Worm (Caenorhabditis elegans) whole organism, L4 larva: Measurements from ENCODE around the gene sre-33.

Experiments used
- F37D6.2 ChIP-seq: sonication (generic microtip); optimal IDR thresholded peaks from 2 replicates; lab custom pipeline; 2016; ENCODE audit warnings: mild to moderate bottlenecking, missing genetic modification characterization, missing compliant biosample characterization
- Y48G9A.11 ChIP-seq: fragments of 200-800 bp; sonication (Bioruptor generic); IDR thresholded peaks from 2 replicates; pipeline ENCODE4 v1.3.6; 2022; ENCODE audit warnings: missing genetic modification reagents, missing genetic modification characterization, missing compliant biosample characterization
- Y5F2A.4 ChIP-seq: fragments of 200-800 bp; sonication (Bioruptor generic); optimal IDR thresholded peaks from 2 replicates; lab custom pipeline; 2018; ENCODE audit warnings: mild to moderate bottlenecking, missing genetic modification characterization, missing compliant biosample characterization
- aly-2 ChIP-seq: sonication (generic microtip); optimal IDR thresholded peaks from 2 replicates; lab custom pipeline; 2018; ENCODE audit warnings: missing biosample characterization, missing genetic modification characterization
- ama-1 ChIP-seq: fragments of 150-350 bp; optimal IDR thresholded peaks from 2 replicates; lab custom pipeline; 2014; ENCODE audit warnings: inconsistent platforms, mixed read lengths
- ceh-28 ChIP-seq: fragments of 150-350 bp; optimal IDR thresholded peaks from 2 replicates; lab custom pipeline; 2014; ENCODE audit warnings: missing biosample characterization, missing genetic modification reagents, missing genetic modification characterization
- ceh-32 ChIP-seq: sonication (generic microtip); optimal IDR thresholded peaks from 2 replicates; lab custom pipeline; 2016; ENCODE audit warnings: mild to moderate bottlenecking, missing genetic modification characterization, missing compliant biosample characterization; ENCODE audit not compliant: poor library complexity
- ceh-44 ChIP-seq: fragments of 200-800 bp; sonication (Bioruptor generic); IDR thresholded peaks from 2 replicates; pipeline ENCODE4 v1.3.6; 2022; ENCODE audit warnings: missing genetic modification reagents, missing genetic modification characterization, missing compliant biosample characterization
- ceh-82 ChIP-seq: sonication (generic microtip); optimal IDR thresholded peaks from 2 replicates; lab custom pipeline; 2017; ENCODE audit warnings: missing biosample characterization, missing genetic modification characterization
- ctbp-1 ChIP-seq: fragments of 200-800 bp; sonication (Bioruptor generic); IDR thresholded peaks from 2 replicates; pipeline ENCODE4 v1.3.6; 2022; ENCODE audit warnings: missing genetic modification reagents, missing genetic modification characterization, missing compliant biosample characterization
- daf-12 ChIP-seq: fragments of 150-350 bp; optimal IDR thresholded peaks from 2 replicates; lab custom pipeline; 2014; ENCODE audit warnings: missing biosample characterization, missing genetic modification reagents, missing genetic modification characterization
- dmd-6 ChIP-seq: fragments of 200-800 bp; sonication (Bioruptor generic); IDR thresholded peaks from 2 replicates; pipeline ENCODE4 v1.3.6; 2022; ENCODE audit warnings: missing genetic modification reagents, missing genetic modification characterization, missing compliant biosample characterization
- dpl-1 ChIP-seq: fragments of 150-350 bp; optimal IDR thresholded peaks from 2 replicates; lab custom pipeline; 2014; ENCODE audit warnings: missing biosample characterization, missing genetic modification reagents, missing genetic modification characterization
- duxl-1 ChIP-seq: sonication (generic microtip); optimal IDR thresholded peaks from 2 replicates; lab custom pipeline; 2016; ENCODE audit warnings: mild to moderate bottlenecking, missing genetic modification characterization, moderate library complexity, missing compliant biosample characterization; ENCODE audit not compliant: poor library complexity
- egl-27 ChIP-seq: sonication (generic microtip); optimal IDR thresholded peaks from 3 replicates; lab custom pipeline; 2017; ENCODE audit warnings: missing biosample characterization, missing genetic modification reagents, missing genetic modification characterization
- egl-43 ChIP-seq: fragments of 200-800 bp; sonication (Bioruptor generic); IDR thresholded peaks from 2 replicates; pipeline ENCODE4 v1.3.6; 2022; ENCODE audit warnings: missing genetic modification reagents, missing genetic modification characterization, missing compliant biosample characterization
- gei-8 ChIP-seq: fragments of 200-800 bp; sonication (Bioruptor generic); optimal IDR thresholded peaks from 2 replicates; lab custom pipeline; 2018; ENCODE audit warnings: mild to moderate bottlenecking, missing genetic modification characterization, missing compliant biosample characterization
- hif-1 ChIP-seq, 2 experiments: sonication (generic microtip); optimal IDR thresholded peaks; 2 replicates each; lab custom pipeline; 2016 to 2017; ENCODE audit warnings: missing compliant biosample characterization in 2 of 2, missing genetic modification characterization in 2 of 2, missing genetic modification reagents in 2 of 2, missing genotype in 2 of 2, mild to moderate bottlenecking in 1 of 2
- hlh-11 ChIP-seq: fragments of 200-800 bp; sonication (Bioruptor generic); optimal IDR thresholded peaks from 2 replicates; lab custom pipeline; 2018; ENCODE audit warnings: mild to moderate bottlenecking, missing genetic modification characterization, missing compliant biosample characterization
- lin-1 ChIP-seq: fragments of 200-800 bp; sonication (Bioruptor generic); IDR thresholded peaks from 2 replicates; pipeline ENCODE4 v1.3.6; 2022; ENCODE audit warnings: missing genetic modification reagents, missing genetic modification characterization, missing compliant biosample characterization
- lin-13 ChIP-seq: fragments of 150-350 bp; optimal IDR thresholded peaks from 2 replicates; lab custom pipeline; 2014; ENCODE audit warnings: missing biosample characterization, missing genetic modification reagents, missing genetic modification characterization
- lsy-2 ChIP-seq, 2 experiments: fragments of 150-350 bp in 1 of 2; sonication (generic microtip) in 1 of 2; optimal IDR thresholded peaks; 2 replicates each; lab custom pipeline; 2014 to 2017; ENCODE audit warnings: missing biosample characterization in 2 of 2, missing genetic modification characterization in 2 of 2
- madf-5 ChIP-seq, 2 experiments: fragments of 200-800 bp; sonication (Bioruptor generic); IDR thresholded peaks; 2 replicates each; pipeline ENCODE4 v1.3.6; 2022; ENCODE audit warnings: missing compliant biosample characterization in 2 of 2, missing genetic modification characterization in 2 of 2
- mdl-1 ChIP-seq, 2 experiments: fragments of 150-350 bp in 1 of 2; sonication (generic microtip) in 1 of 2; optimal IDR thresholded peaks; 2 replicates each; lab custom pipeline; 2014 to 2017; ENCODE audit warnings: missing biosample characterization in 2 of 2, missing genetic modification characterization in 2 of 2
- mdt-29 ChIP-seq: fragments of 200-800 bp; sonication (Bioruptor generic); IDR thresholded peaks from 2 replicates; pipeline ENCODE4 v1.3.6; 2022; ENCODE audit warnings: missing genetic modification reagents, missing genetic modification characterization, missing compliant biosample characterization
- mep-1 ChIP-seq: fragments of 150-350 bp; sonication (generic microtip); optimal IDR thresholded peaks from 3 replicates; lab custom pipeline; 2014; ENCODE audit warnings: missing biosample characterization, missing genetic modification characterization
- mes-2 ChIP-seq: sonication (generic microtip); optimal IDR thresholded peaks from 2 replicates; lab custom pipeline; 2016; ENCODE audit warnings: missing genotype, mild to moderate bottlenecking, missing genetic modification characterization, missing compliant biosample characterization; ENCODE audit not compliant: poor library complexity, severe bottlenecking
- mxl-2 ChIP-seq: fragments of 200-800 bp; sonication (Bioruptor generic); conservative IDR thresholded peaks from 2 replicates; pipeline ENCODE4 v1.3.6; 2022; ENCODE audit warnings: missing genetic modification reagents, missing genetic modification characterization, missing compliant biosample characterization
- mxl-3 ChIP-seq: fragments of 200-800 bp; sonication (Bioruptor generic); optimal IDR thresholded peaks from 2 replicates; lab custom pipeline; 2018; ENCODE audit warnings: mild to moderate bottlenecking, missing genetic modification characterization, missing compliant biosample characterization
- nhr-28 ChIP-seq: fragments of 150-350 bp; optimal IDR thresholded peaks from 2 replicates; lab custom pipeline; 2014; ENCODE audit warnings: missing biosample characterization, missing genetic modification characterization
- nhr-48 ChIP-seq: sonication (generic microtip); optimal IDR thresholded peaks from 2 replicates; lab custom pipeline; 2016; ENCODE audit warnings: mild to moderate bottlenecking, missing genetic modification characterization, missing compliant biosample characterization
- nhr-76 ChIP-seq: fragments of 150-350 bp; optimal IDR thresholded peaks from 2 replicates; lab custom pipeline; 2014; ENCODE audit warnings: missing biosample characterization, missing genetic modification characterization
- pha-4 ChIP-seq, 2 experiments: fragments of 150-350 bp in 1 of 2; fragments of 200-800 bp in 1 of 2; sonication (Bioruptor generic) in 1 of 2; IDR thresholded peaks in 1 of 2; optimal IDR thresholded peaks in 1 of 2; 2 replicates each; pipeline versions ENCODE4 v1.3.6 to Lab custom; 2014 to 2022; ENCODE audit warnings: missing genetic modification characterization in 2 of 2, missing genetic modification reagents in 2 of 2, missing biosample characterization in 1 of 2, missing compliant biosample characterization in 1 of 2
- pqm-1 ChIP-seq: sonication (generic microtip); optimal IDR thresholded peaks from 2 replicates; lab custom pipeline; 2017; ENCODE audit warnings: missing biosample characterization, missing genetic modification characterization
- saeg-2 ChIP-seq: fragments of 200-800 bp; sonication (Bioruptor generic); IDR thresholded peaks from 2 replicates; pipeline ENCODE4 v1.3.6; 2022; ENCODE audit warnings: missing genetic modification reagents, missing genetic modification characterization, missing compliant biosample characterization
- sdz-12 ChIP-seq: fragments of 200-800 bp; sonication (Bioruptor generic); optimal IDR thresholded peaks from 2 replicates; lab custom pipeline; 2018; ENCODE audit warnings: mild to moderate bottlenecking, missing genetic modification characterization, missing compliant biosample characterization
- set-16 ChIP-seq: fragments of 200-800 bp; sonication (Bioruptor generic); IDR thresholded peaks from 2 replicates; pipeline ENCODE4 v1.3.6; 2022; ENCODE audit warnings: missing genetic modification reagents, missing genetic modification characterization, missing compliant biosample characterization
- skn-1 ChIP-seq: fragments of 150-350 bp; optimal IDR thresholded peaks from 2 replicates; lab custom pipeline; 2014; ENCODE audit warnings: missing biosample characterization, missing genetic modification characterization
- spr-3 ChIP-seq: fragments of 200-800 bp; sonication (Bioruptor generic); optimal IDR thresholded peaks from 2 replicates; lab custom pipeline; 2018; ENCODE audit warnings: mild to moderate bottlenecking, missing genetic modification characterization, missing compliant biosample characterization
- unc-130 ChIP-seq: sonication (generic microtip); optimal IDR thresholded peaks from 2 replicates; lab custom pipeline; 2016; ENCODE audit warnings: missing genetic modification reagents, missing genetic modification characterization, missing compliant biosample characterization
- vab-7 ChIP-seq: fragments of 200-800 bp; sonication (Bioruptor generic); IDR thresholded peaks from 2 replicates; pipeline ENCODE4 v1.3.6; 2022; ENCODE audit warnings: missing genetic modification reagents, missing genetic modification characterization, missing compliant biosample characterization
- zfp-2 ChIP-seq: sonication (generic microtip); optimal IDR thresholded peaks from 2 replicates; lab custom pipeline; 2016; ENCODE audit warnings: mild to moderate bottlenecking, missing genetic modification characterization, missing compliant biosample characterization
- ztf-7 ChIP-seq: fragments of 150-350 bp; optimal IDR thresholded peaks from 2 replicates; lab custom pipeline; 2014; ENCODE audit warnings: missing biosample characterization, missing genetic modification characterization

sre-33 gene

ce11 chrII:12489903-12490302 lies 36.8 kb downstream of the sre-33 start, which contains the start of gene T21B4.15:
Gene T21B4.15, plus strand, starts transcription at chrII:12490203.
- TF ChIP-seq nhr-28 (tag; lab: Kevin White, UChicago) (no peak), hif-1 (tag; optimal IDR thresholded peaks at IDR 0.05; lab: Kevin White, UChicago) (no peak), sdz-12 (GFP tag; lab: Kevin White, UChicago) (no peak), egl-43 (GFP tag; lab: Robert Waterston, UW) (no peak), skn-1 (tag; lab: Kevin White, UChicago) (no peak), dmd-6 (GFP tag; lab: Robert Waterston, UW) (no peak), mes-2 (no peak), lsy-2 (tag; optimal IDR thresholded peaks at IDR 0.05; lab: Kevin White, UChicago) (no peak), aly-2 (tag; lab: Kevin White, UChicago) (no peak), gei-8 (no peak), ceh-28 (tag; lab: Kevin White, UChicago) (no peak), ceh-32 (tag; lab: Kevin White, UChicago) (no peak), mxl-2 (GFP tag; lab: Robert Waterston, UW) (no peak), ceh-44 (GFP tag; lab: Robert Waterston, UW) (no peak)

ce11 chrII:12491936-12492335 lies 38.8 kb downstream of the sre-33 start, which contains the start of gene srz-6:
Gene srz-6, plus strand, starts transcription at chrII:12492236.
- TF ChIP-seq lin-13 (GFP tag; lab: Kevin White, UChicago), result no peak
- no peak for TF ChIP-seq saeg-2 (GFP tag; lab: Robert Waterston, UW)
- no peak for TF ChIP-seq unc-130 (GFP tag; lab: Kevin White, UChicago)
- TF ChIP-seq mdt-29, result no peak
- TF ChIP-seq nhr-48, result no peak
- TF ChIP-seq lin-1 (GFP tag; lab: Robert Waterston, UW), result no peak
- no peak for TF ChIP-seq F37D6.2
- TF ChIP-seq set-16 (GFP tag; lab: Robert Waterston, UW), result no peak
- no peak for TF ChIP-seq Y48G9A.11 (GFP tag; lab: Robert Waterston, UW)
- TF ChIP-seq, all 104 proteins: peak for 0

ce11 chrII:12494067-12494477 lies 41.0 kb downstream of the sre-33 start:
- TF ChIP-seq set-16 (GFP tag; lab: Robert Waterston, UW) (peak; percentile 98), duxl-1 (no peak), Y5F2A.4 (GFP tag; lab: Kevin White, UChicago) (no peak), ctbp-1 (GFP tag; lab: Robert Waterston, UW) (no peak), pha-4 (GFP tag; IDR thresholded peaks at IDR 0.05; lab: Robert Waterston, UW) (0 out of 2 replicates have a peak, but pooled peaks have one; percentile 49), pha-4 (tag; optimal IDR thresholded peaks at IDR 0.05; lab: Kevin White, UChicago) (no peak), daf-12 (tag; lab: Kevin White, UChicago) (no peak), ceh-82 (tag; lab: Kevin White, UChicago) (no peak), mxl-3 (GFP tag; lab: Kevin White, UChicago) (no peak), hlh-11 (tag; lab: Kevin White, UChicago) (no peak)

- TF ChIP-seq gei-8 (peak; percentile 76), duxl-1 (peak; percentile 82), egl-43 (GFP tag; lab: Robert Waterston, UW) (peak; percentile 98), nhr-76 (tag; lab: Kevin White, UChicago) (no peak), ceh-44 (GFP tag; lab: Robert Waterston, UW) (peak; percentile 92), pqm-1 (tag; lab: Kevin White, UChicago) (no peak), ama-1 (no peak), dpl-1 (peak; percentile 59), dmd-6 (GFP tag; lab: Robert Waterston, UW) (peak; percentile 79), ztf-7 (peak; percentile 71), Y48G9A.11 (GFP tag; lab: Robert Waterston, UW) (peak; percentile 87), madf-5 (GFP tag; IDR thresholded peaks at IDR 0.05; lab: Robert Waterston, UW) (peak; percentile 89 to 90; a peak in 3 of 4 replicates), pha-4 (GFP tag; IDR thresholded peaks at IDR 0.05; lab: Robert Waterston, UW) (peak; percentile 95), pha-4 (tag; optimal IDR thresholded peaks at IDR 0.05; lab: Kevin White, UChicago) (no peak), mdl-1 (tag; optimal IDR thresholded peaks at IDR 0.05; lab: Kevin White, UChicago) (peak in 1 of 2 experiments; percentile 59), hlh-11 (tag; lab: Kevin White, UChicago) (peak; percentile 66), zfp-2 (tag; lab: Kevin White, UChicago) (peak; percentile 48), vab-7 (GFP tag; lab: Robert Waterston, UW) (peak; percentile 96), mep-1 (tag; lab: Kevin White, UChicago) (no peak), Y5F2A.4 (GFP tag; lab: Kevin White, UChicago) (peak; percentile 79), egl-27 (tag; lab: Kevin White, UChicago) (no peak), spr-3 (GFP tag; lab: Kevin White, UChicago) (peak; percentile 81)
These were observed 41.5 kb downstream of the sre-33 start, which contains the start of gene col-85 for ce11 chrII:12494556-12495131. Gene col-85, minus strand, starts transcription at chrII:12495095.
